Worm (Caenorhabditis elegans) whole organism, dauer: Measurements from ENCODE around the gene rpn-6.2.

Source experiments
- unc-62 ChIP-seq: sonication (generic microtip); optimal IDR thresholded peaks from 2 replicates; lab custom pipeline; 2017; ENCODE audit warnings: missing biosample characterization, missing genetic modification reagents, missing genetic modification characterization

The rpn-6.2 gene

DNA sequence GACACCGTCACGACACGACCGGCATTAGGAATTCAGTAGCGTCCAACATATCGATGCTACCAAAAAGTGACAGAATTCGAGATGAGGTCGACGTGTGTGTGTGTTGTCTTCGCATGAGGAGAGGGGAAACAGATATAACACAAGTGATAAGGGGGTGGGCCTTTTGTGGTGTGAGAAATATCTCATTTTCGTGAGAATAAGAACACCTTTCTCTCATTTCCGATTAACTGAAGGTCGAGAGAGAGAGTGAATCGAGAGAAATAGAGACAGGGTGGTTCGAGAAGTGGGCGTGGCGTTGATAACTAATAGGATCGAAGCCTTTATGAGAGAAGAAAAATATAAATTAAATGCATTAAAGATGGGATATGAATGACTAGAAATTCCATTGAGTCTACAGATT, 18.7 kb downstream of the rpn-6.2 start:
- no peak for TF ChIP-seq unc-62 (GFP tag; lab: Kevin White, UChicago)

DNA sequence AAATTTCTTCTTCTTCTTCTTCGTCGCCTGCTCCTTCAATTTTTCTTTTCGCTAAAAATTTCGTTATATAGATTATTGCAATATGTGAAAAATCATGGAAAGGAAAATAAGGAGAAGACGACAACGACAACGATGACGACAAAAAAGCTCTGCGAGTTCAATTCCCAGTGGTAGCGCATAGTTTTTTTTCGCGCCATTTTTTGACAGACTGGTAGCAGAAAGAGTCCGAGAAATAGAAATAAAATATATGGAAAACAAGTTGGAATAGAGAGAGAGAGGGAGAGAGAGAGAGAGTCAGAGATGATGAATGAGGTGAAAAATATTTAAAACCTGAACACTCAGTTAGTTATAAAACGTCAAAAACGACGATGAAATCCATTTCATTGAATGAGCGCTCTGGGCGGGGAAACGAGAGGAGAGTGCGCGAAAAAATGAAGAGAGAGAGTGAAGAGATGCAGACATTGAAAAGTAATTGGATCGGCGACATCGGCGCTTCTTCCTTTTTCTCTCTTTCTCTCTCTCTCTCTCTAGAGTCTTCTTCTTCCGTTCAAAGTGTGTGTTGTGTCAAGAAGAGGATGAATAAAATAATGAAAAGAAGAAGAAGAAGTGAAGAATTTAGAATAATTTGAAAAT, 19.8 kb downstream of the rpn-6.2 start, which contains the start of gene pde-2:
TSS of gene pde-2 (minus strand) at position 51 of the 633 bp plus-strand sequence.
- no peak for TF ChIP-seq unc-62 (GFP tag; lab: Kevin White, UChicago)

DNA sequence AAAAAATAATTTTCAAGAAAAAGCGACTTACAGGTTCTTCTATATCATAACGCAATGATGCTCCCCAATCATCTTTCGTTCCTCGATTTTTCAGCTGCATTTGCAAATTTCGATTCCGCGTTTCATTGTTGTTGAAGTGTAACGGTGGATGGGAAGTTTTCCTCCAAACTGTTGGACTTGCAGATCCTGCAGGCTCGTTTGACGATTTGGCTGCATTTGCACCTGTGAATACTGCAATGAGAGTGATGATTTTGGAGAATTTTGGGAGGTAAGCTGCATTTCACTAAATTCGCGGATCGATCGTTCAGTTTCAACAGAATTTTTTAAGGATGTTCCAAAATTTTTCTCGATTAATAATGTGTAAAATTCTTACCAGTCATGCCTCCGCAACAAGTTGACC, 20.9 kb downstream of the rpn-6.2 start:
- no peak for TF ChIP-seq unc-62 (GFP tag; lab: Kevin White, UChicago)

DNA sequence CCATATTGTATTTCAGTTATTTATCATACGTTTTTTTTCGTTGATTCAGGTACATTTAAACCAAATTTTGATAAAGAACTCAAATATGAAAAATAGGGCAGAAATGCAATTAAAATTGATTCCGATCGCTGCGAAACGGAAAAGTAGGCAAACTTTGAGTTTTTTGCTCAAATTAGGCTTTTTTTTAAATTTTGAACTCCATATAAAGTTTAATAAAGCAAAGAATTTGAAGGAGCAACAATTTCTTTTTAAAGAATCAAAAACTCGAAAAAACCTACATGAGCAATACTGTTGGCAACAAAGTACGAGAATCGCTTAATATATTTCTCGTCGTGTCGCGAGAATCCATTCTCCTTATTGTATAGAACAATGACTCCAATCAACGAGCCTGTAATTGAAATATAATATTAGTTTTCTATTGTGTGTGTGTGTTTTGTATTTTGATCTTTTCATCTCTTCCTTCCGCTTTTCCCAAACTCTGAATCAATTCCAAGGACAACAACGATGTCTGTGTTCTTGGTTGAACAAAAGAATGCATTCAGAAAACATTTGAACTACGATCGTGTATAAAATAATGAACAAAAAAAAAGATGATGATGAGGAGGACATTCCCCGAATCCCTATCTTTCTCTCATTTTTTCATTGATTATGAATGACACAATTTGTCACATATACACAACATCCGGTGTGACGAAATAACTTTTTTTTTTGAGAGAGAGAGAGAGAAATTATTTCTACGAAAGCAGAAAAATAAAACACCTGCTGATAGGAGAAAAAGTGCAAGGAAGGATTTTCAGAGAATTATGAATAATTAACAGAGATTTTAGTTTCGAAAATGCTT, 23.1 kb downstream of the rpn-6.2 start:
- no peak for TF ChIP-seq unc-62 (GFP tag; lab: Kevin White, UChicago)

DNA sequence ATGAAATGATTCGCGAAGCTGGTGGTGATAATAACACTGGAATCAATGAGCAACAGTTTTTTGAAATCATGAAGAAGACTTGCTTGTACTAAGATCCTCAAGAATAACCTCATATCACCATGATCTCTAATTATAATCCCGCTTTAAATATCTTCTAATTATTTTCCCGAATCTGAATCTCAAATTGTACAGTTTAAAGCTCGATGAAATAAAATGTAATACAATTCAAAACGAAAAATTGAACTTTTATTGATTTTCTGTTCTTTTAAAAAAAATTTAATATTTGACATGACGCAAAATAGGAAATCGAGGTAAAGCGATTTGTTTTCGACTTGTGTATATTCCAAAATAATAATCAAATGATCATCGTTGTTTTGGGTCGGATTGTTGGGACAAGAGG, 27.0 kb downstream of the rpn-6.2 start:
- no peak for TF ChIP-seq unc-62 (GFP tag; lab: Kevin White, UChicago)

DNA sequence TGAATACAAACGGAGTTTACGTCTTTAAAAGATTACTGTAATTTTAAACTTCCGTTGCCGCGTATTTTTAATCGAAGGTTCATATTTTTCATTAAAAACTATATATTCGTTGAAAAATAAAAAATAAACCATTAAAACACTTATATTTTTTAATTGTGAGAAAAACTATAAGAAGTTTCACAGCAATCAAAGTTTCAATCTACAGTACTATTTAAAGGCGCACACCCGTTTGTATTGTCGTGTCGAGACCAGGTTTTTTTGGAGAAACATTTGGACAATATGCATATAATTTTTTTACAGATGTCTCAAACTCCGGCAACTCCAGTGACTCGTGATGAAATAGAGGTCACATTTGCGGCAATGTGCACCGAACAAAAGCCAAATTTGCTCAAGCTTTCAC, 28.0 kb downstream of the rpn-6.2 start, which contains the start of gene R08D7.5:
TSS of gene R08D7.5 (plus strand) at position 301 of the 400 bp plus-strand sequence.
- no peak for TF ChIP-seq unc-62 (GFP tag; lab: Kevin White, UChicago)

DNA sequence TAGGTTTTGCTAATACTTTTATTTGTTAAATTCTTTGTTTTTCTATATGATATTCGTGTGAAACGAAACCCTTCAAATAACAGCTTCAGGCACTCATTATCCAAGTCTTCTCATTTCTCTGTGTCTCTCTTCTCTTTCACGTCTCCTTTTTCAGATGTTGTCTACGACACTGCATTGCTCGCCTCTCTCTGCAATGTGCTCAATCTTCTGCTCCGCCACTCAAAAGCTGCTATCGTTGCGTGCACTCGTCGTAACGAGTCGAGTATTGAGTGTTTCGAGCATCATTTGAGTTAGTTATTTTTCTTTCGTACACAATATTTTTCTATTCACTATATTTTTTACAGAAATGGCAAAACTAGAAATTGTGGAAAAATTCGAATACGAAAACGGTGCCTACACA, 28.6 kb downstream of the rpn-6.2 start:
- TF ChIP-seq unc-62 (GFP tag; lab: Kevin White, UChicago): no peak

DNA sequence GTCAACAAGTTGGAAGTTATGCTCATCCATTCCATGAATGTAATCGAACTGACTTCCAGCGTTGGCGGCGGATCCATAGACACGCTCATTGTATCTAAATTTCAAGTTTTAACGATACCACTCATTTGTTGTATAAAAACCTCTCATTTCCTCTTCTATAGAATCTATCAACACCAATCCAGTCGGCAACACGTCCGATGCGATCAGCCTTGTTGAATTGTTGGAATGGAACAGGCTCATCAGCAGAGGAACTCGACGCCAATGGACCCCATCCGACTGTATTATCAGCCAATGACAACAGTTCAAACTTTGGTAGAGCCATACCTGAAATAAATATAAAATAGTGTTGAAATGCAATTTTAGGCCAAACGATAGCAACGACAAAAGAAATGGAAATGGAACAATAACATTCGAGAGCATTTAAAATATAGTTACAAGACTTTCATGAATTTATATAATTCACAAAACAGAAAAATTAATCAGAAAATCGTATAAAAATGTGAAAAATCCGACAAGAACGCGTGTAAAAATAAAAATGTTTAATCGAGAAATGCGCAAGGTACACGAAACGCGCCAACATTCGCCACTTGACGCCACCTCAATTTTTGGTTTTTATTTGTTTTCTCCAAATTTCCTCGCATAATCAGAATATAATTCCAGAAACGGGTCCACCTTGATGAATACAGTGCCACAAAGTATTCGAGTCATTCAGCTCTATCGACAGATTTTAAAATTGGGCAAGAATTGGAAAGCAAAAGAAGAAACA, 30.4 kb downstream of the rpn-6.2 start, which contains the start of the genes eif-3.D and R08D7.4:
TSS of gene eif-3.D (minus strand) at position 324 of the 766 bp plus-strand sequence.
TSS of gene R08D7.4 (plus strand) at position 638 of the 766 bp plus-strand sequence.
- TF ChIP-seq unc-62 (GFP tag; lab: Kevin White, UChicago): no peak

DNA sequence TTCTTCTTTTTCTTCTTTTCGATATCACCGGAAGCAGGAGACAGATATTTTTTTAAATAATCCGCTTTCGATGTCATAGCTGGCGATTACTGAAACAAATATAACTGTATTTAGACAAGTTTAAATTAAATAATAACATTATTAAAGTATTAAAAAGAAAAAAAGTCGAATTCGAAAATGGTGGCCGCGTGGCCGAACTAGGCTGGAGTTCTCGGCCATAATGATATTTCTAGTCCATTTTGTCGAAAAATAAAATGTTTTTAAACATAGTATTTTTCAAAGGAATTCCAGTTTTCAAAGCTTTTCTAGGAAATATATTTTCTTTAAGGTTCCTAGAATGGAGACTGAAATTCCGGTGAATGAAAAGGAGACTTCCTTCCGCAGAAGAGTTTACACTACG, 34.2 kb downstream of the rpn-6.2 start, which contains the start of the genes bud-13 and rpap-2:
TSS of gene bud-13 (minus strand) at position 89 of the 400 bp plus-strand sequence.
TSS of gene rpap-2 (plus strand) at position 329 of the 400 bp plus-strand sequence.
- no peak for TF ChIP-seq unc-62 (GFP tag; lab: Kevin White, UChicago)

DNA sequence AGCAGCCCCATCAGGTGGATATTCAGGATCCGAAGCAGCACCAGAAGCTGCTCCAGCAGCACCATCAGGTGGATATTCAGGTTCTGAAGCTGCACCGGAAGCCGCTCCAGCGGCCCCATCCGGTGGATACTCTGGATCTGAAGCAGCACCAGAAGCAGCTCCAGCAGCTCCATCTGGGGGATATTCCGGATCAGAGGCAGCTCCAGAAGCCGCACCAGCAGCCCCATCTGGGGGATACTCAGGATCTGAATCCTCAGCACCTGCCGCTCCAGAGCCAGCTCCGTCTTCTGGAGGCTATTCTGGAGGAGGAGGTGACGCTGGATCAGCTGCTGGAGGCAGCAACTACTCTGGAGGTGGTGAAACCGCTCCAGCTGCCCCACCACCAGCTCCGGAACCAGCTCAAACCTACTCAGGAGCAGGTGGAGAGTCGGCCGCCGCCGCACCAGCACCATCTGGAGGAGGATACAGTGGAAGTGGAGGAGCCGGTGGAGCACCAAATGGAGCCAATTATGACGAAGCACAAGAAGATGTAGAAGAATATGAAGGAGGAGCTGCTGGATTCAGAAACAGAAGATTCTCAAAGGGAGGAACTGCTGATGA, 37.0 kb downstream of the rpn-6.2 start:
- TF ChIP-seq unc-62 (GFP tag; lab: Kevin White, UChicago): no peak

DNA sequence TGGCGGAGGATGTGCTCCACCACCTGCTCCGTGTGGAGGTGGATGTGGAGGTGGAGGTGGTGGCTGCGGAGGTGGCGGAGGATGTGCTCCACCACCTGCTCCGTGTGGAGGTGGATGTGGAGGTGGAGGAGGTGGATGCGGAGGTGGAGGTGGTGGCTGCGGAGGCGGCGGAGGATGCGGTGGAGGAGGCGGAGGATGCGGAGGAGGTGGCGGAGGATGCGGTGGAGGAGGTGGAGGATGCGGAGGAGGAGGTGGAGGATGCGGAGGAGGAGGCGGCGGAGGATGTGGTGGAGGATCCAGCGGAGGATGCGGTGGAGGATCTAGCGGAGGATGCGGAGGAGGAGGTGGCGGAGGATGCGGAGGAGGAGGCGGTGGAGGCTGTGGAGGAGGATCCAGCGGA, 39.3 kb downstream of the rpn-6.2 start:
- TF ChIP-seq unc-62 (GFP tag; lab: Kevin White, UChicago): no peak

DNA sequence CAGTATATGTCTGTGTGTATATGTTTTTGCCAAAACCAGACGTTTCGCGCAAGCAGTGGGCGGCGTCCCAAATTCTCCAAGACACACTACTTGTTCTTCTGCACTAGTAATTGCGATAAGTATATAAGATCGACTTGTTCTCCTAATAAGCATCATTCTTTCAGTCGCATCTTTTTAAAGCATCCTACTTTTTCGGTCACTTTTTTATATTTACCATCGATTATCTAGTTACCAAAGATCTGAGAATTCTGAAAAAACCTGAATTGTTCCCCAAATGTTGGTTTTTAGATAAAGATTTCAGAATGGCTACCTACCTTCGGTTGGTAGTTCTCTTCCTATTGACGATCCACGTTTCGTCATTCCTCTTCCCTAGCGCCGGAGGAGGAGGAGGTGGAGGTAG, 39.8 kb downstream of the rpn-6.2 start, which contains the start of gene grl-25:
TSS of gene grl-25 (plus strand) at position 301 of the 400 bp plus-strand sequence.
- no peak for TF ChIP-seq unc-62 (GFP tag; lab: Kevin White, UChicago)

DNA sequence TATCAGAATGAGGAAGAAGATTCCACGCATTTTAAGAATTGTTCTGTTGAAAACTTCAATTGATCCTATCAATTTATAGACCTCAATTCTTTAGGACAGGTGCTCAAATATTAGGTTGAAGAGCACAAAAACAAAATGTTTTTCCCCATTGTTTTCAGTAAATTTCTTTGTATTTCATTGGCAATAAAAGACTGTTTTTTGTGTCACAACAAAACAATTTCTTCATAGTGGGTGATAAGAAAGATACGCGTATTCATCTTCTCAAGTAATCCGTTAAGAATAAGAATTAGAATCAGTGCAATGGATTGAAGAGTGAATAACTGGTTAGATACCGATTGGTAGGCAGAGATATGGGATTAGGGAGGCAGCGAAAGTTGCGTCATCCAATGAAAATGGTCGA, 41.1 kb downstream of the rpn-6.2 start, which contains the start of gene ZK643.6:
TSS of gene ZK643.6 (minus strand) at position 101 of the 400 bp plus-strand sequence.
- no peak for TF ChIP-seq unc-62 (GFP tag; lab: Kevin White, UChicago)

DNA sequence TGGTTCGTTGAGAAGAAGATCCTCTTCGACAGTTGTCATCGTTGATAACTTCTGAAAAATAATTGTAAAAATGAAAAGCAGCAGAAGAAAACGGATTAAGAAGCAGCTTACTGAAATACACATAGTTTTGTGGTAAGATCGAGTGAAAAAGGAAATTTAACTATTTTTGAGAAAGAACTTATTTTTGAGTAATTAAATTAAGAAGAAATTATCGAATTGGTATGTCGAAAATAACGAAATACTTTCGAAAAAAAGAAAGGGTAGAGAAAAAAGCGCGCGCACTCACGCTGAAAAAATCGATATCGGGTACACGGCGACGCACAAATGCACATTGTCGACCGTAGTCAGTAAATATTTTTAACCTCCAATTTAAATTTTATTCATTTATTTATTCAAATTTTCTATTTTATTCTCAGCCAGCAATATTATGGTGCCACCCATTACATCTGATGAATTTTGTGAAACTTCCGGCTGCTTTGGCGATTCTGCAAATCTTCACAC, 45.6 kb downstream of the rpn-6.2 start, which contains the start of the genes ZK643.5 and ZK643.2:
TSS of gene ZK643.5 (minus strand) at position 51 of the 501 bp plus-strand sequence.
TSS of gene ZK643.2 (plus strand) at position 395 of the 501 bp plus-strand sequence.
- no peak for TF ChIP-seq unc-62 (GFP tag; lab: Kevin White, UChicago)
